Worm (Caenorhabditis elegans) whole organism, L4/young adult: ENCODE results near the gene asm-1.

ENCODE experiments used
- W03F9.2 ChIP-seq: fragments of 150-350 bp; optimal IDR thresholded peaks from 2 replicates; lab custom pipeline; 2014; ENCODE audit warnings: missing biosample characterization, missing genetic modification characterization
- dao-5 ChIP-seq: sonication (generic microtip); optimal IDR thresholded peaks from 2 replicates; lab custom pipeline; 2016; ENCODE audit warnings: missing genotype, missing genetic modification characterization, moderate library complexity, missing compliant biosample characterization
- him-1 ChIP-seq: sonication (generic microtip); optimal IDR thresholded peaks from 2 replicates; lab custom pipeline; 2016; ENCODE audit warnings: missing genotype, missing genetic modification reagents, missing genetic modification characterization, missing compliant biosample characterization

- TF ChIP-seq him-1 (tag; lab: Kevin White, UChicago) (no peak), W03F9.2 (tag; lab: Kevin White, UChicago) (no peak), dao-5 (no peak)
Observed at ce11 chrII:6908689-6909088, 1.2 kb upstream of the asm-1 start.
